Fruit fly (Drosophila melanogaster): Measurements from ENCODE around the gene spi.
A peak's percentile ranks its signal among the peaks of the same experiment; 100 is the strongest.

The spi gene

dm6 chr2L:19542268-19542773 is 34.8 kb downstream of the spi start (continued):
- no peak for TF ChIP-seq Awh (GFP tag; IDR thresholded peaks at IDR 0.05)
- peak; percentile 5 for TF ChIP-seq CG11504 (tag; optimal IDR thresholded peaks at IDR 0.05)
- TF ChIP-seq CG6254 (GFP tag; optimal IDR thresholded peaks at IDR 0.05), result no peak
- peak; percentile 91 for TF ChIP-seq vnd (GFP tag; IDR thresholded peaks at IDR 0.05; ENCODE audit: partially characterized antibody)
- peak; percentile 65 for TF ChIP-seq CG13624 (GFP tag; optimal IDR thresholded peaks at IDR 0.05)
- no peak for TF ChIP-seq Dfd (GFP tag; optimal IDR thresholded peaks at IDR 0.05)
- TF ChIP-seq Opbp (GFP tag; IDR thresholded peaks at IDR 0.05; ENCODE audit: partially characterized antibody), result peak; percentile 83; the same call in 2 of the 3 replicates
- peak; percentile 84 for TF ChIP-seq abd-A (tag; optimal IDR thresholded peaks at IDR 0.05)
- no peak for TF ChIP-seq CG12071 (GFP tag; optimal IDR thresholded peaks at IDR 0.05)
- no peak for TF ChIP-seq CG14965 (GFP tag; optimal IDR thresholded peaks at IDR 0.05; ENCODE audit: borderline replicate concordance)
- TF ChIP-seq tgo (GFP tag; IDR thresholded peaks at IDR 0.05), result no peak
- no peak for TF ChIP-seq fu2 (GFP tag; optimal IDR thresholded peaks at IDR 0.05)
- TF ChIP-seq Rfx (GFP tag; IDR thresholded peaks at IDR 0.05), result 0 out of 2 replicates have a peak, but pooled peaks have one; percentile 7
- peak; percentile 6 for TF ChIP-seq grau (tag; optimal IDR thresholded peaks at IDR 0.05)
- no peak for TF ChIP-seq Chrac-16 (GFP tag; optimal IDR thresholded peaks at IDR 0.05)
- TF ChIP-seq chinmo (GFP tag; IDR thresholded peaks at IDR 0.05; ENCODE audit: partially characterized antibody), result peak; percentile 66; the same call in 2 of the 4 replicates
- no peak for TF ChIP-seq kni (GFP tag; optimal IDR thresholded peaks at IDR 0.05)
- TF ChIP-seq sd (tag; optimal IDR thresholded peaks at IDR 0.05), result peak; percentile 50
- peak; percentile 72 for TF ChIP-seq cg (GFP tag; optimal IDR thresholded peaks at IDR 0.05)
- no peak for TF ChIP-seq CG11093 (GFP tag; IDR thresholded peaks at IDR 0.05)
- TF ChIP-seq CG6272 (GFP tag; IDR thresholded peaks at IDR 0.05), result no peak
- TF ChIP-seq pho (GFP tag; optimal IDR thresholded peaks at IDR 0.05), result no peak
- TF ChIP-seq repo (GFP tag; optimal IDR thresholded peaks at IDR 0.05), result no peak
- TF ChIP-seq odd (GFP tag; optimal IDR thresholded peaks at IDR 0.05), result no peak
- peak; percentile 71 for TF ChIP-seq HmgZ (tag; optimal IDR thresholded peaks at IDR 0.05)
- TF ChIP-seq CG17829 (tag; optimal IDR thresholded peaks at IDR 0.05), result peak; percentile 33
- TF ChIP-seq dati (GFP tag; IDR thresholded peaks at IDR 0.05), result no peak
- no peak for TF ChIP-seq ac (GFP tag; optimal IDR thresholded peaks at IDR 0.05)
- no peak for TF ChIP-seq CG9876 (GFP tag; optimal IDR thresholded peaks at IDR 0.05)
- peak; percentile 77 for TF ChIP-seq knrl (GFP tag; IDR thresholded peaks at IDR 0.05; ENCODE audit: partially characterized antibody)
- no peak for TF ChIP-seq CG1529 (GFP tag; optimal IDR thresholded peaks at IDR 0.05)
- peak; percentile 90 for TF ChIP-seq Dll (GFP tag; IDR thresholded peaks at IDR 0.05; ENCODE audit: partially characterized antibody)
- no peak for TF ChIP-seq CG9817 (tag; optimal IDR thresholded peaks at IDR 0.05)
- TF ChIP-seq Ptx1 (GFP tag; IDR thresholded peaks at IDR 0.05), result no peak
- TF ChIP-seq nau (GFP tag; optimal IDR thresholded peaks at IDR 0.05), result no peak
- TF ChIP-seq trem (tag; optimal IDR thresholded peaks at IDR 0.05), result peak; percentile 49
- TF ChIP-seq CG4730 (GFP tag; IDR thresholded peaks at IDR 0.05), result no peak
- TF ChIP-seq p53 (GFP tag; optimal IDR thresholded peaks at IDR 0.05), result no peak
- TF ChIP-seq CG15269 (tag; optimal IDR thresholded peaks at IDR 0.05), result no peak
- TF ChIP-seq CG18619 (GFP tag; optimal IDR thresholded peaks at IDR 0.05), result no peak
- TF ChIP-seq Hand (GFP tag; optimal IDR thresholded peaks at IDR 0.05), result no peak
- no peak for TF ChIP-seq trh (GFP tag; optimal IDR thresholded peaks at IDR 0.05)
- TF ChIP-seq CG8281 (tag; optimal IDR thresholded peaks at IDR 0.05), result no peak
- TF ChIP-seq Hey (tag; optimal IDR thresholded peaks at IDR 0.05), result no peak
- TF ChIP-seq twi (tag; optimal IDR thresholded peaks at IDR 0.05), result no peak
- TF ChIP-seq slp2 (GFP tag; optimal IDR thresholded peaks at IDR 0.05), result no peak
- TF ChIP-seq Xbp1 (GFP tag; optimal IDR thresholded peaks at IDR 0.05), result no peak
- TF ChIP-seq Eip74EF (GFP tag; optimal IDR thresholded peaks at IDR 0.05), result no peak
- peak; percentile 73 for TF ChIP-seq inv (GFP tag; IDR thresholded peaks at IDR 0.05; ENCODE audit: partially characterized antibody)
- no peak for TF ChIP-seq dan (GFP tag; IDR thresholded peaks at IDR 0.05)
